Fruit fly (Drosophila melanogaster) Kc167 (cell line): ENCODE results near the gene CG43610.

ENCODE experiments used
- Myc ChIP-seq: fragments of >200 bp; optimal IDR thresholded peaks from 2 replicates; lab custom pipeline; 2017; ENCODE audit warnings: missing external identifiers
- psq ChIP-seq: fragments of >200 bp; optimal IDR thresholded peaks from 2 replicates; lab custom pipeline; 2017; ENCODE audit warnings: missing external identifiers

DNA sequence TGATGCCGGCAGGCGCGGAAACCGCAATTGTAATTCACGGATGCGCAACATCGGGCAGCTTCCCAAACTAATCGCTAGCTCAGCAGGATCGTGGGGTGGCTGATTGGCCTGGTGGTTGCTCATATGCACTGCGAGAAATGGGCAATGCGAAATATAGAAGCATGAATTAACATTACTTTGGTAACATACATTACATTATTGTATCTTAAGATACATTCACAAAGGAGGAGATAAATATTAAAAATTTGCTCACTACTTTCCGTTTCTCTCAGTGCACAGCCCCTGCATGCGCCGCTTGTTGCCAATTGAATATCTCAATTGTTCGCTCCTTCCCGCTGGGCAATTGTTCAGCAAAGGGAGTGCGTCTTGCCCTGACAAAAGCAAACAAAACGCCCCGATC lies 42.4 kb downstream of the CG43610 start:
- TF ChIP-seq psq (lab: Kevin White, UChicago), result no peak
- TF ChIP-seq Myc, result no peak
